Worm (Caenorhabditis elegans): ENCODE results near the gene F23A7.3.

DNA sequence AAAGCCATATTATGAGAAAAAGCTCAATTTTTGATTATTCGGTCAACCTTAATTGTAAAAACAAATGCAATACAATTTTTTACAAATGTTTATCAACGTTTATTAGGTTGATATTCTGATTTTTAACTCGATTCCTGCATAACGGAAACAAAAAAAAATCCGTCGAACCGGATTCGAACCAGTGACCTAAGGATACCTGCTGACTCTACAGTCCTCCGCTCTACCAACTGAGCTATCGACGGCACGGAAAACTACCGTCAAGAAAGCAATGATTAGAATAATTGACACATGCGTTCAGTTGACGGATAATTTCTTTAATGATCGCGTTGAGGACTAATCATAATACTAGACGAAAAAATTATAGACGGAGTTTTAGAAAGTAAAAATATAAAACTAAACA lies 11.1 kb upstream of the F23A7.3 start:
- TF ChIP-seq nfya-1 (tag; optimal IDR thresholded peaks at IDR 0.05; ENCODE audit: borderline replicate concordance, insufficient read depth) (no peak), chd-7 (tag; optimal IDR thresholded peaks at IDR 0.05) (no peak), B0336.3 (GFP tag; IDR thresholded peaks at IDR 0.05) (no peak), nhr-80 (tag; optimal IDR thresholded peaks at IDR 0.05) (no peak), lin-54 (GFP tag; optimal IDR thresholded peaks at IDR 0.05) (no peak), Y79H2A.3 (GFP tag; conservative IDR thresholded peaks at IDR 0.05) (no peak), lsy-27 (tag; optimal IDR thresholded peaks at IDR 0.05; ENCODE audit: borderline replicate concordance, insufficient read depth) (no peak), B0019.2 (GFP tag; conservative IDR thresholded peaks at IDR 0.05) (no peak)
